Worm (Caenorhabditis elegans) whole organism, late embryonic: ENCODE measurements around the gene vab-2.

ENCODE experiments used
- nhr-11 ChIP-seq: fragments of 150-350 bp; optimal IDR thresholded peaks from 2 replicates; lab custom pipeline; 2014; ENCODE audit warnings: missing biosample characterization, missing genetic modification characterization
- unc-86 ChIP-seq: sonication (generic microtip); optimal IDR thresholded peaks from 2 replicates; lab custom pipeline; 2016; ENCODE audit warnings: missing genetic modification characterization, missing compliant biosample characterization

DNA sequence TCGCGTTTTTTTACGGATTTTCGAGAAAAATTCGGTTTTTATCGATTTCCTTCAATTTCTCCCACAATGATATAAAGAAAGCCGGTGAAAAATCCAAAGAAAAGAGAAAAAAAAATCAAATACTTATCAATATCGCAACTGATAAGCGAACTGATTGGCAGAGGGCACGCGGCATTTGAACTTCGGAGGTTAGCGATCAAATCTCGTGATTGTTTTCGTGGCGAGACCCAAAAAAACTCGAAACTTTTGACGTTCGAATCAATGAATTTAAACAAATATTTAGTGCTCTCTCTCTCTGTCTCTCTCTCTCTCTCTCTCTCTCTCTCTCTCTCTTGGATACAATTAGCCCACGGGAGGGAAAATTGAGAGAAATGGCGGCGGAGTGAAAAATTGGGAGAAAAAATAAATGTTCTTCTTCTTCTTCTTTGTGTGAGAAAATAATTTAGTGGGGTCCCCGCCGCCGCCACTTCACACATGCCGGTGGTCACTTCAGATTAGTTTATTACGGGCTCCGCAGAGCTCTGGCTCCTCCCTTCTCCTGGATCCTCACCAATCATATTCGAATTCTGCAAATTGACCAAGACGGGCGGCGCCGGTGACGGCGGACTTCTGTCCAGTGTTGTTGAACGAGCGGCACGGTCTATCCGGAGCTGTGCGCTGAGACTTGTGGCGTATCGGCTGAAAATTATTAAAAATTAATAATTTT is 48.1 kb upstream of the vab-2 start:
- TF ChIP-seq nhr-11 (no peak), unc-86 (tag; lab: Kevin White, UChicago) (no peak)
